Worm (Caenorhabditis elegans): ENCODE measurements around the gene F25B3.2.

- TF ChIP-seq swsn-7 (tag; optimal IDR thresholded peaks at IDR 0.05) (no peak), egl-27 (tag; optimal IDR thresholded peaks at IDR 0.05) (no peak), jun-1 (tag; optimal IDR thresholded peaks at IDR 0.05) (no peak), tbx-2 (tag; optimal IDR thresholded peaks at IDR 0.05) (no peak), lin-39 (tag; optimal IDR thresholded peaks at IDR 0.05) (no peak)
Observed at ce11 chrV:9618420-9618819, 41.3 kb downstream of the F25B3.2 start.

Data from whole organism, L1 larva.